Fruit fly (Drosophila melanogaster) whole organism, embryonic: ENCODE data around the gene CG42716.

Experiments
- ATbp ChIP-seq: fragments of 200-800 bp; sonication (Bioruptor generic); optimal IDR thresholded peaks from 2 replicates; lab custom pipeline; 2017; ENCODE audit warnings: missing biosample characterization, mild to moderate bottlenecking, missing genetic modification characterization, missing genetic modification reagents
- CG10147 ChIP-seq: fragments of 200-800 bp; sonication (Bioruptor generic); optimal IDR thresholded peaks from 2 replicates; lab custom pipeline; 2019; ENCODE audit warnings: missing biosample characterization, mild to moderate bottlenecking, missing genetic modification characterization, moderate library complexity
- CG1024 ChIP-seq: fragments of 200-800 bp; sonication (Bioruptor generic); IDR thresholded peaks from 2 replicates; pipeline ENCODE4 v1.3.6; 2022; ENCODE audit warnings: missing biosample characterization, missing genetic modification characterization
- CG10979 ChIP-seq: fragments of 200-800 bp; sonication (Bioruptor generic); optimal IDR thresholded peaks from 2 replicates; lab custom pipeline; 2018; ENCODE audit warnings: missing biosample characterization, mild to moderate bottlenecking, missing genetic modification characterization, moderate library complexity
- CG11398 ChIP-seq: fragments of 200-800 bp; sonication (Bioruptor generic); optimal IDR thresholded peaks from 2 replicates; lab custom pipeline; 2016; ENCODE audit warnings: missing biosample characterization, missing genetic modification characterization
- CG13424 ChIP-seq: fragments of 200-800 bp; sonication (Bioruptor generic); optimal IDR thresholded peaks from 2 replicates; lab custom pipeline; 2019; ENCODE audit warnings: missing biosample characterization, mild to moderate bottlenecking, missing genetic modification characterization, moderate library complexity
- CG14710 ChIP-seq: fragments of 200-800 bp; sonication (Bioruptor generic); optimal IDR thresholded peaks from 3 replicates; lab custom pipeline; 2019; ENCODE audit warnings: missing biosample characterization, mild to moderate bottlenecking, missing genetic modification characterization, moderate library complexity
- CG15601 ChIP-seq: fragments of 200-800 bp; sonication (Bioruptor generic); optimal IDR thresholded peaks from 3 replicates; lab custom pipeline; 2019; ENCODE audit warnings: missing biosample characterization, mild to moderate bottlenecking, missing genetic modification characterization, moderate library complexity
- CG17829 ChIP-seq: fragments of 200-800 bp; optimal IDR thresholded peaks from 2 replicates; lab custom pipeline; 2019; ENCODE audit warnings: missing biosample characterization, mild to moderate bottlenecking, missing genetic modification characterization, moderate library complexity
- CG1792 ChIP-seq: fragments of 200-800 bp; sonication (Bioruptor generic); optimal IDR thresholded peaks from 2 replicates; lab custom pipeline; 2016; ENCODE audit warnings: missing biosample characterization, missing genetic modification characterization
- CG2129 ChIP-seq: fragments of 200-800 bp; sonication (Bioruptor generic); IDR thresholded peaks from 2 replicates; pipeline ENCODE4 v1.3.6; 2022; ENCODE audit warnings: missing biosample characterization, missing genetic modification characterization; ENCODE audit not compliant: partially characterized antibody
- CG2202 ChIP-seq: fragments of 200-800 bp; sonication (Bioruptor generic); optimal IDR thresholded peaks from 2 replicates; lab custom pipeline; 2018; ENCODE audit warnings: missing biosample characterization, mild to moderate bottlenecking, missing genetic modification characterization
- CG32532 ChIP-seq: fragments of 200-800 bp; sonication (Bioruptor generic); IDR thresholded peaks from 2 replicates; pipeline ENCODE4 v1.3.6; 2022; ENCODE audit warnings: missing biosample characterization, missing genetic modification characterization
- CG34422 ChIP-seq: fragments of 200-800 bp; sonication (Bioruptor generic); IDR thresholded peaks from 3 replicates; pipeline ENCODE4 v1.3.6; 2022; ENCODE audit warnings: missing biosample characterization, missing genetic modification characterization
- CG4424 ChIP-seq: fragments of 200-800 bp; sonication (Bioruptor generic); optimal IDR thresholded peaks from 3 replicates; lab custom pipeline; 2016; ENCODE audit warnings: missing biosample characterization, missing genetic modification characterization
- CG7786 ChIP-seq: fragments of 200-800 bp; sonication (Bioruptor generic); optimal IDR thresholded peaks from 2 replicates; lab custom pipeline; 2016; ENCODE audit warnings: missing biosample characterization, missing genetic modification characterization
- CG7963 ChIP-seq: fragments of 200-800 bp; sonication (Bioruptor generic); IDR thresholded peaks from 3 replicates; pipeline ENCODE4 v1.3.6; 2022; ENCODE audit warnings: missing biosample characterization, missing genetic modification characterization; ENCODE audit not compliant: partially characterized antibody
- CG7987 ChIP-seq: fragments of 200-800 bp; sonication (Bioruptor generic); optimal IDR thresholded peaks from 2 replicates; lab custom pipeline; 2018; ENCODE audit warnings: missing biosample characterization, mild to moderate bottlenecking, missing genetic modification characterization, moderate library complexity
- CG8478 ChIP-seq: fragments of >200 bp; optimal IDR thresholded peaks from 2 replicates; lab custom pipeline; 2018
- HmgZ ChIP-seq: fragments of 200-800 bp; sonication (Bioruptor generic); optimal IDR thresholded peaks from 2 replicates; lab custom pipeline; 2018; ENCODE audit warnings: missing biosample characterization, mild to moderate bottlenecking, missing genetic modification characterization
- Hr39 ChIP-seq: fragments of >200 bp; optimal IDR thresholded peaks from 2 replicates; lab custom pipeline; 2017
- Lpt ChIP-seq: fragments of >200 bp; optimal IDR thresholded peaks from 2 replicates; lab custom pipeline; 2018; ENCODE audit warnings: missing biosample characterization, missing genetic modification characterization
- NK7.1 ChIP-seq: fragments of 200-800 bp; sonication (Bioruptor generic); optimal IDR thresholded peaks from 3 replicates; lab custom pipeline; 2016; ENCODE audit warnings: missing biosample characterization, missing genetic modification characterization
- Side ChIP-seq: fragments of 200-800 bp; sonication (Bioruptor generic); optimal IDR thresholded peaks from 2 replicates; lab custom pipeline; 2016; ENCODE audit warnings: missing biosample characterization, missing genetic modification characterization
- Six4 ChIP-seq: fragments of 200-800 bp; sonication (Bioruptor generic); optimal IDR thresholded peaks from 2 replicates; lab custom pipeline; 2016; ENCODE audit warnings: missing biosample characterization, missing genetic modification characterization
- Sox100B ChIP-seq: fragments of 200-800 bp; sonication (Bioruptor generic); optimal IDR thresholded peaks from 3 replicates; lab custom pipeline; 2018; ENCODE audit warnings: missing biosample characterization, mild to moderate bottlenecking, missing genetic modification characterization
- Spps ChIP-seq: fragments of 200-800 bp; sonication (Bioruptor generic); optimal IDR thresholded peaks from 2 replicates; lab custom pipeline; 2018; ENCODE audit warnings: missing biosample characterization, mild to moderate bottlenecking, missing genetic modification characterization
- Ssrp ChIP-seq: fragments of 200-800 bp; sonication (Bioruptor generic); optimal IDR thresholded peaks from 2 replicates; lab custom pipeline; 2018; ENCODE audit warnings: missing biosample characterization, mild to moderate bottlenecking, missing genetic modification characterization, moderate library complexity
- al ChIP-seq: fragments of 200-800 bp; sonication (Bioruptor generic); IDR thresholded peaks from 2 replicates; pipeline ENCODE4 v1.3.6; 2022; ENCODE audit warnings: missing biosample characterization, missing genetic modification characterization
- caup ChIP-seq: fragments of 200-800 bp; sonication (Bioruptor generic); optimal IDR thresholded peaks from 3 replicates; lab custom pipeline; 2017; ENCODE audit warnings: missing biosample characterization, mild to moderate bottlenecking, missing genetic modification characterization, moderate library complexity; ENCODE audit not compliant: severe bottlenecking
- croc ChIP-seq: fragments of 200-800 bp; sonication (Bioruptor generic); conservative IDR thresholded peaks from 3 replicates; pipeline ENCODE4 v1.3.6; 2022; ENCODE audit warnings: missing biosample characterization, missing genetic modification characterization
- dmrt11E ChIP-seq: fragments of 200-800 bp; sonication (Bioruptor generic); optimal IDR thresholded peaks from 3 replicates; lab custom pipeline; 2018; ENCODE audit warnings: missing biosample characterization, mild to moderate bottlenecking, missing genetic modification characterization, moderate library complexity
- dysf ChIP-seq: fragments of 200-800 bp; sonication (Bioruptor generic); IDR thresholded peaks from 3 replicates; pipeline ENCODE4 v1.3.6; 2022; ENCODE audit warnings: missing biosample characterization, missing genetic modification characterization
- gfzf ChIP-seq: fragments of 200-800 bp; sonication (Bioruptor generic); optimal IDR thresholded peaks from 2 replicates; lab custom pipeline; 2016; ENCODE audit warnings: missing biosample characterization, mild to moderate bottlenecking, missing genetic modification characterization, moderate library complexity
- gsb-n ChIP-seq: fragments of 200-800 bp; sonication (Bioruptor generic); optimal IDR thresholded peaks from 3 replicates; lab custom pipeline; 2018; ENCODE audit warnings: missing biosample characterization, mild to moderate bottlenecking, missing genetic modification characterization
- h ChIP-seq: fragments of >200 bp; optimal IDR thresholded peaks from 2 replicates; lab custom pipeline; 2017
- lbe ChIP-seq: fragments of 200-800 bp; sonication (Bioruptor generic); optimal IDR thresholded peaks from 2 replicates; lab custom pipeline; 2016; ENCODE audit warnings: missing biosample characterization, mild to moderate bottlenecking, missing genetic modification characterization
- lola ChIP-seq, 3 experiments: fragments of >200 bp in 2 of 3; fragments of 200-800 bp in 1 of 3; sonication (Bioruptor generic) in 1 of 3; optimal IDR thresholded peaks; 2 replicates each; lab custom pipeline; 2017 to 2019; ENCODE audit warnings: missing biosample characterization in 3 of 3, missing genetic modification characterization in 3 of 3, mild to moderate bottlenecking in 1 of 3, moderate library complexity in 1 of 3
- nmo ChIP-seq: fragments of 200-800 bp; sonication (Bioruptor generic); optimal IDR thresholded peaks from 2 replicates; lab custom pipeline; 2018; ENCODE audit warnings: missing biosample characterization, mild to moderate bottlenecking, missing genetic modification characterization, moderate library complexity
- nom ChIP-seq: fragments of 200-800 bp; sonication (Bioruptor generic); optimal IDR thresholded peaks from 2 replicates; lab custom pipeline; 2017; ENCODE audit warnings: missing biosample characterization, missing genetic modification characterization, mild to moderate bottlenecking, moderate library complexity, missing genetic modification reagents
- oc ChIP-seq: fragments of 200-800 bp; sonication (Bioruptor generic); optimal IDR thresholded peaks from 2 replicates; lab custom pipeline; 2018; ENCODE audit warnings: missing biosample characterization, mild to moderate bottlenecking, missing genetic modification characterization, moderate library complexity
- pan ChIP-seq, 4 experiments: fragments of >200 bp in 3 of 4; fragments of 200-800 bp in 1 of 4; sonication (Bioruptor generic) in 1 of 4; optimal IDR thresholded peaks in 3 of 4; IDR thresholded peaks in 1 of 4; 2 replicates each; pipeline versions ENCODE4 v1.3.6 to Lab custom; 2017 to 2022; ENCODE audit warnings: missing biosample characterization in 2 of 4, missing genetic modification characterization in 2 of 4, mixed read lengths in 1 of 4
- pb ChIP-seq: fragments of 200-800 bp; sonication (Bioruptor generic); optimal IDR thresholded peaks from 3 replicates; lab custom pipeline; 2016; ENCODE audit warnings: missing biosample characterization, missing genetic modification characterization
- tin ChIP-seq: fragments of 200-800 bp; sonication (Bioruptor generic); optimal IDR thresholded peaks from 3 replicates; lab custom pipeline; 2016; ENCODE audit warnings: missing biosample characterization, missing genetic modification characterization
- trem ChIP-seq: fragments of 200-800 bp; optimal IDR thresholded peaks from 3 replicates; lab custom pipeline; 2019; ENCODE audit warnings: missing biosample characterization, mild to moderate bottlenecking, missing genetic modification characterization, moderate library complexity
- vvl ChIP-seq: fragments of 200-800 bp; sonication (Bioruptor generic); IDR thresholded peaks from 2 replicates; pipeline ENCODE4 v1.3.6; 2022; ENCODE audit warnings: missing biosample characterization, missing genetic modification characterization
- wdn ChIP-seq: fragments of 200-800 bp; sonication (Bioruptor generic); IDR thresholded peaks from 2 replicates; pipeline ENCODE4 v1.3.6; 2022; ENCODE audit warnings: missing biosample characterization, missing genetic modification characterization
- zf30C ChIP-seq: fragments of 200-800 bp; sonication (Bioruptor generic); optimal IDR thresholded peaks from 3 replicates; lab custom pipeline; 2018; ENCODE audit warnings: missing biosample characterization, mild to moderate bottlenecking, missing genetic modification characterization

Gene CG42716

dm6 chr3L:16014515-16014914, 19.1 kb upstream of the CG42716 start (continued):
- TF ChIP-seq caup (GFP tag; lab: Kevin White, UChicago) (no peak), CG1792 (GFP tag; lab: Kevin White, UChicago) (no peak), Hr39 (lab: Kevin White, UChicago) (no peak), trem (no peak), h (no peak), CG7963 (GFP tag; lab: Robert Waterston, UW) (no peak), CG34422 (GFP tag; lab: Robert Waterston, UW) (no peak), CG15601 (no peak), wdn (GFP tag; lab: Robert Waterston, UW) (no peak), CG2129 (GFP tag; lab: Robert Waterston, UW) (no peak), CG11398 (GFP tag; lab: Kevin White, UChicago) (no peak), CG10147 (GFP tag; lab: Kevin White, UChicago) (no peak), oc (tag; lab: Kevin White, UChicago) (peak; percentile 61), pb (GFP tag; lab: Kevin White, UChicago) (no peak), Side (no peak), CG13424 (tag; lab: Kevin White, UChicago) (no peak), gfzf (GFP tag; lab: Kevin White, UChicago) (no peak), CG2202 (no peak), NK7.1 (no peak), tin (GFP tag; lab: Kevin White, UChicago) (no peak), Lpt (GFP tag; lab: Kevin White, UChicago) (no peak), croc (no peak), CG7987 (no peak), ATbp (GFP tag; lab: Kevin White, UChicago) (no peak), CG32532 (no peak)
- TF ChIP-seq, all 482 proteins: peak for 13

dm6 chr3L:16015765-16016760, 17.5 kb upstream of the CG42716 start:
- TF ChIP-seq pan (optimal IDR thresholded peaks at IDR 0.05; lab: Kevin White, UChicago) (peak in 1 of 2 experiments; percentile 21), pan (GFP tag; optimal IDR thresholded peaks at IDR 0.05 in 1 of 2, IDR thresholded peaks at IDR 0.05 in 1 of 2) (peak in 1 of 2 experiments; percentile 36), CG1024 (GFP tag; lab: Robert Waterston, UW) (0 out of 2 replicates have a peak, but pooled peaks have one; percentile 2), lbe (GFP tag; lab: Kevin White, UChicago) (peak; percentile 5), nmo (GFP tag; lab: Kevin White, UChicago) (peak; percentile 56), vvl (GFP tag; lab: Robert Waterston, UW) (0 out of 2 replicates have a peak, but pooled peaks have one; percentile 19), trem (peak; percentile 55), Six4 (peak; percentile 1), gsb-n (tag; lab: Kevin White, UChicago) (peak; percentile 34), dysf (GFP tag; lab: Robert Waterston, UW) (0 out of 3 replicates have a peak, but pooled peaks have one; percentile 21), lola (GFP tag; optimal IDR thresholded peaks at IDR 0.05; lab: Kevin White, UChicago) (peak in 1 of 3 experiments; percentile 69), CG4424 (GFP tag; lab: Kevin White, UChicago) (peak; percentile 11), dmrt11E (peak; percentile 75), CG10979 (tag; lab: Kevin White, UChicago) (peak; percentile 80), al (GFP tag; lab: Robert Waterston, UW) (no peak), zf30C (GFP tag; lab: Kevin White, UChicago) (peak; percentile 75), nom (peak; percentile 31), CG8478 (lab: Kevin White, UChicago) (no peak), HmgZ (tag; lab: Kevin White, UChicago) (no peak), CG7786 (GFP tag; lab: Kevin White, UChicago) (no peak), Ssrp (tag; lab: Kevin White, UChicago) (peak; percentile 21), Sox100B (GFP tag; lab: Kevin White, UChicago) (peak; percentile 14), CG17829 (peak; percentile 74), CG14710 (tag; lab: Kevin White, UChicago) (peak; percentile 77), Spps (tag; lab: Kevin White, UChicago) (peak; percentile 35)
